Worm (Caenorhabditis elegans): ENCODE results near the gene C27H5.6.

C27H5.6 gene

ce11 chrII:7147550-7147949 lies 39.5 kb downstream of the C27H5.6 start:
- peak; percentile 34 for TF ChIP-seq dve-1 (tag; optimal IDR thresholded peaks at IDR 0.05; ENCODE audit: insufficient read depth)
- TF ChIP-seq php-3 (GFP tag; IDR thresholded peaks at IDR 0.05), result no peak
- TF ChIP-seq lin-13 (GFP tag; optimal IDR thresholded peaks at IDR 0.05), result peak; percentile 17
- peak; percentile 93 for TF ChIP-seq lin-38 (GFP tag; IDR thresholded peaks at IDR 0.05)
- peak; percentile 50 for TF ChIP-seq F49E8.2 (tag; optimal IDR thresholded peaks at IDR 0.05; ENCODE audit: borderline replicate concordance)
- TF ChIP-seq gei-8 (GFP tag; optimal IDR thresholded peaks at IDR 0.05), result no peak
- TF ChIP-seq daf-16 (GFP tag; optimal IDR thresholded peaks at IDR 0.05), result no peak
- no peak for TF ChIP-seq daf-16 (tag; optimal IDR thresholded peaks at IDR 0.05)
- peak; percentile 32 for TF ChIP-seq unc-130 (GFP tag; optimal IDR thresholded peaks at IDR 0.05)
- TF ChIP-seq aha-1 (tag), result peak; percentile 72
- peak; percentile 21 for TF ChIP-seq dpl-1 (GFP tag; optimal IDR thresholded peaks at IDR 0.05)
- TF ChIP-seq mep-1 (tag; optimal IDR thresholded peaks at IDR 0.05), result peak; percentile 32
- TF ChIP-seq lsy-2 (tag; optimal IDR thresholded peaks at IDR 0.05), result peak in 1 of 2 experiments; percentile 79

ce11 chrII:7146240-7146639 lies 40.8 kb downstream of the C27H5.6 start:
- no peak for TF ChIP-seq D1046.2 (GFP tag; IDR thresholded peaks at IDR 0.05)

- TF ChIP-seq lin-39 (tag; optimal IDR thresholded peaks at IDR 0.05) (no peak), nhr-6 (tag; optimal IDR thresholded peaks at IDR 0.05) (no peak), D1046.2 (GFP tag; IDR thresholded peaks at IDR 0.05) (no peak), dmd-8 (GFP tag; IDR thresholded peaks at IDR 0.05) (no peak), aly-2 (tag; optimal IDR thresholded peaks at IDR 0.05) (no peak), Y75B8A.6 (GFP tag; IDR thresholded peaks at IDR 0.05) (no peak)
Observed at ce11 chrII:7144307-7144706, 42.7 kb downstream of the C27H5.6 start, which contains the start of gene npr-31. TSS of gene npr-31 (plus strand) at chrII:7144607.

ce11 chrII:7139064-7139463 lies 47.9 kb downstream of the C27H5.6 start:
- TF ChIP-seq set-16 (GFP tag; IDR thresholded peaks at IDR 0.05), result no peak
- no peak for TF ChIP-seq Y105C5A.15 (GFP tag; IDR thresholded peaks at IDR 0.05)
- TF ChIP-seq gei-8 (GFP tag; optimal IDR thresholded peaks at IDR 0.05), result no peak
- no peak for TF ChIP-seq dmd-6 (GFP tag; IDR thresholded peaks at IDR 0.05)
- no peak for TF ChIP-seq vab-7 (GFP tag; IDR thresholded peaks at IDR 0.05)
- no peak for TF ChIP-seq snpc-1.2 (GFP tag; IDR thresholded peaks at IDR 0.05)
- TF ChIP-seq php-3 (GFP tag; IDR thresholded peaks at IDR 0.05), result peak; percentile 65
- TF ChIP-seq nhr-25 (tag; optimal IDR thresholded peaks at IDR 0.05; ENCODE audit: borderline replicate concordance, insufficient read depth), result no peak
- TF ChIP-seq mxl-2 (GFP tag; conservative IDR thresholded peaks at IDR 0.05), result no peak
- TF ChIP-seq nhr-76 (tag; optimal IDR thresholded peaks at IDR 0.05), result no peak
- TF ChIP-seq unc-62 (GFP tag; optimal IDR thresholded peaks at IDR 0.05 in 1 of 2), result peak in 1 of 2 experiments; percentile 53
- no peak for TF ChIP-seq unc-62 (tag; optimal IDR thresholded peaks at IDR 0.05)
- no peak for TF ChIP-seq lin-1 (GFP tag; IDR thresholded peaks at IDR 0.05)
- TF ChIP-seq ceh-44 (GFP tag; IDR thresholded peaks at IDR 0.05), result no peak
- peak; percentile 60 for TF ChIP-seq nhr-28 (tag; optimal IDR thresholded peaks at IDR 0.05)
- TF ChIP-seq nhr-42 (GFP tag; IDR thresholded peaks at IDR 0.05), result no peak
- TF ChIP-seq ZK546.5 (tag; optimal IDR thresholded peaks at IDR 0.05), result no peak
- TF ChIP-seq nhr-48 (tag; optimal IDR thresholded peaks at IDR 0.05), result no peak
- TF ChIP-seq ceh-20 (GFP tag; IDR thresholded peaks at IDR 0.05), result no peak
- no peak for TF ChIP-seq zfp-3 (GFP tag; conservative IDR thresholded peaks at IDR 0.05)
- peak; percentile 86 for TF ChIP-seq pqm-1 (tag; optimal IDR thresholded peaks at IDR 0.05)
- TF ChIP-seq daf-16 (GFP tag; optimal IDR thresholded peaks at IDR 0.05), result no peak
- peak; percentile 92 for TF ChIP-seq daf-16 (tag; optimal IDR thresholded peaks at IDR 0.05)

Measured in whole organism, L4 larva.